Worm (Caenorhabditis elegans) whole organism, mixed stage, embryonic: ENCODE results near the gene unc-34.

Source experiments
- elt-3 ChIP-seq: fragments of 150-350 bp; optimal IDR thresholded peaks from 2 replicates; lab custom pipeline; 2014; ENCODE audit warnings: missing biosample characterization, missing genetic modification characterization
- mep-1 ChIP-seq: fragments of 150-350 bp; optimal IDR thresholded peaks from 2 replicates; lab custom pipeline; 2017; ENCODE audit warnings: missing biosample characterization, missing genetic modification reagents, missing genetic modification characterization, inconsistent platforms
- unc-62 ChIP-seq: fragments of 150-350 bp; optimal IDR thresholded peaks from 2 replicates; lab custom pipeline; 2014; ENCODE audit warnings: missing biosample characterization, missing genetic modification reagents, missing genetic modification characterization
- ztf-11 ChIP-seq: fragments of 150-350 bp; optimal IDR thresholded peaks from 2 replicates; lab custom pipeline; 2014; ENCODE audit warnings: missing biosample characterization, missing genetic modification characterization

- no peak for TF ChIP-seq unc-62 (GFP tag; lab: Kevin White, UChicago)
- TF ChIP-seq ztf-11 (tag; lab: Kevin White, UChicago) = no peak
- TF ChIP-seq elt-3 (tag; lab: Kevin White, UChicago) = no peak
- TF ChIP-seq mep-1 (tag; lab: Kevin White, UChicago) = no peak
Measured at ce11 chrV:1003400-1003799, 20.9 kb downstream of the unc-34 start, which contains the start of gene Y50D4C.5.
